Fruit fly (Drosophila melanogaster) whole organism, embryonic: ENCODE measurements around the gene CG9316.

Source experiments
- BEAF-32 ChIP-seq: fragments of 200-800 bp; sonication (Bioruptor generic); optimal IDR thresholded peaks from 3 replicates; lab custom pipeline; 2017; ENCODE audit warnings: missing biosample characterization, missing genetic modification characterization, mild to moderate bottlenecking, moderate library complexity, missing genetic modification reagents
- Bgb ChIP-seq: fragments of 200-800 bp; sonication (Bioruptor generic); IDR thresholded peaks from 2 replicates; pipeline ENCODE4 v1.3.6; 2022; ENCODE audit warnings: missing biosample characterization, missing genetic modification characterization; ENCODE audit not compliant: partially characterized antibody
- CG11560 ChIP-seq: fragments of 200-800 bp; sonication (Bioruptor generic); IDR thresholded peaks from 3 replicates; pipeline ENCODE4 v1.3.6; 2022; ENCODE audit warnings: missing biosample characterization, missing genetic modification characterization
- CG14860 ChIP-seq: fragments of 200-800 bp; sonication (Bioruptor generic); IDR thresholded peaks from 3 replicates; pipeline ENCODE4 v1.3.6; 2022; ENCODE audit warnings: missing biosample characterization, missing genetic modification characterization; ENCODE audit not compliant: partially characterized antibody
- CG1529 ChIP-seq: fragments of 200-800 bp; sonication (Bioruptor generic); optimal IDR thresholded peaks from 3 replicates; lab custom pipeline; 2018; ENCODE audit warnings: missing biosample characterization, missing genetic modification characterization
- CG1603 ChIP-seq: fragments of 200-800 bp; sonication (Bioruptor generic); optimal IDR thresholded peaks from 2 replicates; lab custom pipeline; 2019; ENCODE audit warnings: missing biosample characterization, mild to moderate bottlenecking, missing genetic modification characterization, moderate library complexity
- CG16813 ChIP-seq: fragments of 200-800 bp; sonication (Bioruptor generic); IDR thresholded peaks from 3 replicates; pipeline ENCODE4 v1.3.6; 2022; ENCODE audit warnings: missing biosample characterization, missing genetic modification characterization; ENCODE audit not compliant: partially characterized antibody
- CG2116 ChIP-seq: fragments of 200-800 bp; sonication (Bioruptor generic); optimal IDR thresholded peaks from 3 replicates; lab custom pipeline; 2018; ENCODE audit warnings: missing biosample characterization, mild to moderate bottlenecking, missing genetic modification characterization
- CG2129 ChIP-seq: fragments of 200-800 bp; sonication (Bioruptor generic); IDR thresholded peaks from 2 replicates; pipeline ENCODE4 v1.3.6; 2022; ENCODE audit warnings: missing biosample characterization, missing genetic modification characterization; ENCODE audit not compliant: partially characterized antibody
- CG2199 ChIP-seq: fragments of 200-800 bp; sonication (Bioruptor generic); IDR thresholded peaks from 3 replicates; pipeline ENCODE4 v1.3.6; 2022; ENCODE audit warnings: missing biosample characterization, missing genetic modification characterization
- CG34224 ChIP-seq: fragments of 200-800 bp; sonication (Bioruptor generic); IDR thresholded peaks from 3 replicates; pipeline ENCODE4 v1.3.6; 2022; ENCODE audit warnings: missing biosample characterization, missing genetic modification characterization; ENCODE audit not compliant: partially characterized antibody
- CG34422 ChIP-seq: fragments of 200-800 bp; sonication (Bioruptor generic); IDR thresholded peaks from 3 replicates; pipeline ENCODE4 v1.3.6; 2022; ENCODE audit warnings: missing biosample characterization, missing genetic modification characterization
- CG42726 ChIP-seq: fragments of 200-800 bp; sonication (Bioruptor generic); IDR thresholded peaks from 2 replicates; pipeline ENCODE4 v1.3.6; 2022; ENCODE audit warnings: missing biosample characterization, missing genetic modification characterization; ENCODE audit not compliant: partially characterized antibody
- CG4282 ChIP-seq: fragments of 200-800 bp; sonication (Bioruptor generic); optimal IDR thresholded peaks from 2 replicates; lab custom pipeline; 2016; ENCODE audit warnings: missing biosample characterization, missing genetic modification characterization
- CG6791 ChIP-seq: fragments of 200-800 bp; sonication (Bioruptor generic); IDR thresholded peaks from 3 replicates; pipeline ENCODE4 v1.3.6; 2022; ENCODE audit warnings: missing biosample characterization, missing genetic modification characterization; ENCODE audit not compliant: partially characterized antibody
- CG9727 ChIP-seq: fragments of 200-800 bp; sonication (Bioruptor generic); optimal IDR thresholded peaks from 3 replicates; lab custom pipeline; 2017; ENCODE audit warnings: missing biosample characterization, mild to moderate bottlenecking, missing genetic modification characterization
- CG9797 ChIP-seq: fragments of 200-800 bp; sonication (Bioruptor generic); optimal IDR thresholded peaks from 3 replicates; lab custom pipeline; 2018; ENCODE audit warnings: missing biosample characterization, mild to moderate bottlenecking, missing genetic modification characterization
- Dll ChIP-seq: fragments of 200-800 bp; sonication (Bioruptor generic); IDR thresholded peaks from 4 replicates; pipeline ENCODE4 v1.3.6; 2022; ENCODE audit warnings: missing biosample characterization, missing genetic modification characterization; ENCODE audit not compliant: partially characterized antibody
- Doc3 ChIP-seq: fragments of 200-800 bp; sonication (Bioruptor generic); IDR thresholded peaks from 3 replicates; pipeline ENCODE4 v1.3.6; 2022; ENCODE audit warnings: missing biosample characterization, missing genetic modification characterization; ENCODE audit not compliant: partially characterized antibody
- Dp ChIP-seq: fragments of 200-800 bp; sonication (Bioruptor generic); optimal IDR thresholded peaks from 2 replicates; lab custom pipeline; 2018; ENCODE audit warnings: missing biosample characterization, mild to moderate bottlenecking, missing genetic modification characterization, moderate library complexity
- Dref ChIP-seq: fragments of 200-800 bp; sonication (Bioruptor generic); IDR thresholded peaks from 2 replicates; pipeline ENCODE4 v1.3.6; 2022; ENCODE audit warnings: missing biosample characterization, missing genetic modification characterization
- HLH4C ChIP-seq: fragments of 200-800 bp; sonication (Bioruptor generic); IDR thresholded peaks from 3 replicates; pipeline ENCODE4 v1.3.6; 2022; ENCODE audit warnings: missing biosample characterization, missing genetic modification characterization; ENCODE audit not compliant: partially characterized antibody
- Hr78 ChIP-seq, 2 experiments: fragments of 200-800 bp in 1 of 2; fragments of >200 bp in 1 of 2; sonication (Bioruptor generic) in 1 of 2; optimal IDR thresholded peaks; 2 replicates each; lab custom pipeline; 2017 to 2019; ENCODE audit warnings: missing biosample characterization in 2 of 2, missing genetic modification characterization in 2 of 2, mild to moderate bottlenecking in 1 of 2, moderate library complexity in 1 of 2
- MESR4 ChIP-seq: fragments of 200-800 bp; sonication (Bioruptor generic); optimal IDR thresholded peaks from 2 replicates; lab custom pipeline; 2018; ENCODE audit warnings: missing biosample characterization, mild to moderate bottlenecking, missing genetic modification characterization, moderate library complexity
- Med ChIP-seq: fragments of 200-800 bp; sonication (Bioruptor generic); peaks from one replicate; lab custom pipeline; 2016; ENCODE audit warnings: missing biosample characterization, missing genetic modification characterization, mild to moderate bottlenecking, inconsistent platforms, moderate library complexity
- Myb ChIP-seq: fragments of 200-800 bp; sonication (Bioruptor generic); optimal IDR thresholded peaks from 2 replicates; lab custom pipeline; 2016; ENCODE audit warnings: missing biosample characterization, missing genetic modification characterization
- Opbp ChIP-seq: fragments of 200-800 bp; sonication (Bioruptor generic); IDR thresholded peaks from 3 replicates; pipeline ENCODE4 v1.3.6; 2022; ENCODE audit warnings: missing biosample characterization, missing genetic modification characterization; ENCODE audit not compliant: partially characterized antibody
- Scr ChIP-seq: fragments of 200-800 bp; sonication (Bioruptor generic); IDR thresholded peaks from 2 replicates; pipeline ENCODE4 v1.3.6; 2022; ENCODE audit warnings: missing biosample characterization, missing genetic modification characterization; ENCODE audit not compliant: partially characterized antibody
- ato ChIP-seq: fragments of 200-800 bp; sonication (Bioruptor generic); IDR thresholded peaks from 2 replicates; pipeline ENCODE4 v1.3.6; 2022; ENCODE audit warnings: missing biosample characterization, missing genetic modification characterization; ENCODE audit not compliant: partially characterized antibody
- bbx ChIP-seq: fragments of 200-800 bp; sonication (Bioruptor generic); IDR thresholded peaks from 2 replicates; pipeline ENCODE4 v1.3.6; 2022; ENCODE audit warnings: missing biosample characterization, missing genetic modification characterization; ENCODE audit not compliant: partially characterized antibody
- dan ChIP-seq: fragments of 200-800 bp; sonication (Bioruptor generic); IDR thresholded peaks from 2 replicates; pipeline ENCODE4 v1.3.6; 2022; ENCODE audit warnings: missing biosample characterization, missing genetic modification characterization
- dm ChIP-seq: fragments of 200-800 bp; sonication (Bioruptor generic); optimal IDR thresholded peaks from 3 replicates; lab custom pipeline; 2016; ENCODE audit warnings: missing biosample characterization, missing genetic modification characterization
- hb ChIP-seq: fragments of 200-800 bp; sonication (Bioruptor generic); IDR thresholded peaks from 3 replicates; pipeline ENCODE4 v1.3.6; 2022; ENCODE audit warnings: missing biosample characterization, missing genetic modification characterization; ENCODE audit not compliant: partially characterized antibody
- hbn ChIP-seq: fragments of 200-800 bp; sonication (Bioruptor generic); IDR thresholded peaks from 2 replicates; pipeline ENCODE4 v1.3.6; 2022; ENCODE audit warnings: missing biosample characterization, missing genetic modification characterization; ENCODE audit not compliant: partially characterized antibody
- kni ChIP-seq: fragments of 200-800 bp; sonication (Bioruptor generic); optimal IDR thresholded peaks from 3 replicates; lab custom pipeline; 2017; ENCODE audit warnings: mild to moderate bottlenecking, missing biosample characterization, missing genetic modification reagents, missing genetic modification characterization
- knrl ChIP-seq: fragments of 200-800 bp; sonication (Bioruptor generic); IDR thresholded peaks from 3 replicates; pipeline ENCODE4 v1.3.6; 2022; ENCODE audit warnings: missing biosample characterization, missing genetic modification characterization; ENCODE audit not compliant: partially characterized antibody
- nerfin-2 ChIP-seq: fragments of 200-800 bp; sonication (Bioruptor generic); IDR thresholded peaks from 2 replicates; pipeline ENCODE4 v1.3.6; 2022; ENCODE audit warnings: missing biosample characterization, missing genetic modification characterization; ENCODE audit not compliant: partially characterized antibody
- pho ChIP-seq: fragments of 200-800 bp; sonication (Bioruptor generic); optimal IDR thresholded peaks from 2 replicates; lab custom pipeline; 2016; ENCODE audit warnings: missing biosample characterization, missing genetic modification characterization
- pzg ChIP-seq: fragments of 200-800 bp; sonication (Bioruptor generic); optimal IDR thresholded peaks from 3 replicates; lab custom pipeline; 2018; ENCODE audit warnings: missing biosample characterization, mild to moderate bottlenecking, missing genetic modification characterization, moderate library complexity
- sens ChIP-seq: fragments of 200-800 bp; sonication (Bioruptor generic); peaks from one replicate; lab custom pipeline; 2016; ENCODE audit warnings: missing biosample characterization, missing genetic modification characterization
- stwl ChIP-seq: fragments of 200-800 bp; sonication (Bioruptor generic); optimal IDR thresholded peaks from 3 replicates; lab custom pipeline; 2018; ENCODE audit warnings: missing biosample characterization, mild to moderate bottlenecking, missing genetic modification characterization, moderate library complexity
- tgo ChIP-seq: fragments of 200-800 bp; sonication (Bioruptor generic); IDR thresholded peaks from 3 replicates; pipeline ENCODE4 v1.3.6; 2022; ENCODE audit warnings: missing biosample characterization, missing genetic modification characterization
- unc-4 ChIP-seq: fragments of 200-800 bp; sonication (Bioruptor generic); IDR thresholded peaks from 2 replicates; pipeline ENCODE4 v1.3.6; 2022; ENCODE audit warnings: missing biosample characterization, missing genetic modification characterization; ENCODE audit not compliant: partially characterized antibody
- vfl ChIP-seq: fragments of 200-800 bp; sonication (Bioruptor generic); optimal IDR thresholded peaks from 2 replicates; lab custom pipeline; 2016; ENCODE audit warnings: missing biosample characterization, missing genetic modification characterization
- vnd ChIP-seq: fragments of 200-800 bp; sonication (Bioruptor generic); IDR thresholded peaks from 3 replicates; pipeline ENCODE4 v1.3.6; 2022; ENCODE audit warnings: missing biosample characterization, missing genetic modification characterization; ENCODE audit not compliant: partially characterized antibody
- zen2 ChIP-seq: fragments of 200-800 bp; sonication (Bioruptor generic); IDR thresholded peaks from 3 replicates; pipeline ENCODE4 v1.3.6; 2022; ENCODE audit warnings: missing biosample characterization, missing genetic modification characterization; ENCODE audit not compliant: partially characterized antibody

The CG9316 gene

DNA sequence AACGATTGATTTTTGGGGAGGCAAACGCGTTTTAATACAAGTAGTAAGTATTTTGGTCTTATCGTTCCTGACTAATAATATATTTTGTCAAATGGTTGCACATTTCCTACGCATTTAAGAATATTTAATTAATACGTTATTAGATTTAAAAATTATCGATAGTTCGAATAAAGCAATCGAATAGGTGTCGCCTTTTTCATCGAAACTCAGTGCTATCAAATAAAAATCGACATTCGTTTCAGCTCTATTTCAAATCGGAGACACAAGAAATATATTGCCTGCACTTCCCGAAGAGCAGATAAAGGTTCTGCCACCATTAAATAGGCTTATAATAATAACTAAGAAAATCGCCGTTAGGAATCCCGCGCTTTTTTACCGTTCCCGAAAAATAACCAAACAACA, 8.3 kb upstream of the CG9316 start:
- TF ChIP-seq CG42726 (peak; percentile 56; the same call in 1 of the 2 replicates), stwl (tag; lab: Kevin White, UChicago) (peak; percentile 34), CG11560 (peak; percentile 97), Dp (GFP tag; lab: Kevin White, UChicago) (peak; percentile 52), kni (no peak), Dref (GFP tag; lab: Robert Waterston, UW) (peak; percentile 80), CG2199 (GFP tag; lab: Robert Waterston, UW) (no peak), hb (peak; percentile 69; the same call in 2 of the 3 replicates), CG1529 (GFP tag; lab: Kevin White, UChicago) (no peak), Opbp (GFP tag; lab: Robert Waterston, UW) (peak; percentile 50; the same call in 2 of the 3 replicates), CG34422 (no peak), bbx (GFP tag; lab: Robert Waterston, UW) (peak; percentile 58; the same call in 1 of the 2 replicates), sens (peak; percentile 61), CG6791 (GFP tag; lab: Robert Waterston, UW) (peak; percentile 72; the same call in 2 of the 3 replicates), Doc3 (peak; percentile 51; the same call in 2 of the 3 replicates), knrl (GFP tag; lab: Robert Waterston, UW) (peak; percentile 37; the same call in 2 of the 3 replicates), CG2129 (GFP tag; lab: Robert Waterston, UW) (peak; percentile 42; the same call in 1 of the 2 replicates), unc-4 (GFP tag; lab: Robert Waterston, UW) (peak; percentile 59), vnd (GFP tag; lab: Robert Waterston, UW) (peak; percentile 65), CG2116 (GFP tag; lab: Kevin White, UChicago) (peak; percentile 63), hbn (peak; percentile 42; the same call in 1 of the 2 replicates), CG14860 (GFP tag; lab: Robert Waterston, UW) (peak; percentile 73), CG16813 (GFP tag; lab: Robert Waterston, UW) (peak; percentile 63; the same call in 2 of the 3 replicates), Med (GFP tag; lab: Kevin White, UChicago) (peak; percentile 28), Myb (GFP tag; lab: Kevin White, UChicago) (peak; percentile 54), CG4282 (GFP tag; lab: Kevin White, UChicago) (no peak), nerfin-2 (GFP tag; lab: Robert Waterston, UW) (peak; percentile 28; the same call in 1 of the 2 replicates), dan (GFP tag; lab: Robert Waterston, UW) (no peak), ato (GFP tag; lab: Robert Waterston, UW) (0 out of 2 replicates have a peak, but pooled peaks have one; percentile 47), pzg (GFP tag; lab: Kevin White, UChicago) (peak; percentile 26), pho (GFP tag; lab: Kevin White, UChicago) (no peak), BEAF-32 (GFP tag; lab: Kevin White, UChicago) (peak; percentile 71), vfl (no peak), CG34224 (peak; percentile 55; the same call in 2 of the 3 replicates), tgo (GFP tag; lab: Robert Waterston, UW) (no peak), zen2 (GFP tag; lab: Robert Waterston, UW) (0 out of 3 replicates have a peak, but pooled peaks have one; percentile 53), HLH4C (peak; percentile 81), dm (no peak), CG9727 (GFP tag; lab: Kevin White, UChicago) (no peak), MESR4 (peak; percentile 50), CG9797 (no peak), Dll (GFP tag; lab: Robert Waterston, UW) (peak; percentile 79), Bgb (peak; percentile 66), Hr78 (GFP tag; optimal IDR thresholded peaks at IDR 0.05; lab: Kevin White, UChicago) (no peak), CG1603 (tag; lab: Kevin White, UChicago) (peak; percentile 6), Scr (GFP tag; lab: Robert Waterston, UW) (peak; percentile 70)
